Fruit fly (Drosophila melanogaster): ENCODE measurements around the gene Peritrophin-15b.

Peritrophin-15b gene

dm6 chr2L:8433512-8433911, 38.8 kb upstream of the Peritrophin-15b start, which contains the start of gene grk:
grk (minus strand) TSS chr2L:8433598.
- peak; percentile 78; the same call in 2 of the 3 replicates for TF ChIP-seq CG2199 (GFP tag; IDR thresholded peaks at IDR 0.05)
- peak; percentile 16 for TF ChIP-seq nom (GFP tag; optimal IDR thresholded peaks at IDR 0.05)
- peak; percentile 34; the same call in 1 of the 3 replicates for TF ChIP-seq CG34224 (GFP tag; IDR thresholded peaks at IDR 0.05; ENCODE audit: partially characterized antibody)
- 0 out of 3 replicates have a peak, but pooled peaks have one; percentile 45 for TF ChIP-seq Opbp (GFP tag; IDR thresholded peaks at IDR 0.05; ENCODE audit: partially characterized antibody)
- TF ChIP-seq CG3163 (GFP tag; optimal IDR thresholded peaks at IDR 0.05), result peak; percentile 75
- 0 out of 2 replicates have a peak, but pooled peaks have one; percentile 28 for TF ChIP-seq NFAT (GFP tag; IDR thresholded peaks at IDR 0.05)
- no peak for TF ChIP-seq Fer2 (tag; optimal IDR thresholded peaks at IDR 0.05)
- TF ChIP-seq Trl (optimal IDR thresholded peaks at IDR 0.05), result peak; percentile 55 to 60
- TF ChIP-seq Trl (GFP tag; optimal IDR thresholded peaks at IDR 0.05), result no peak
- TF ChIP-seq HLHmδ (GFP tag; optimal IDR thresholded peaks at IDR 0.05), result no peak

dm6 chr2L:8432130-8432529, 37.4 kb upstream of the Peritrophin-15b start:
- no peak for TF ChIP-seq Xrp1 (GFP tag; IDR thresholded peaks at IDR 0.05)
- no peak for TF ChIP-seq CG2202 (tag; optimal IDR thresholded peaks at IDR 0.05)
- TF ChIP-seq sisA (GFP tag; IDR thresholded peaks at IDR 0.05), result 0 out of 2 replicates have a peak, but pooled peaks have one; percentile 19
- TF ChIP-seq sob (GFP tag; IDR thresholded peaks at IDR 0.05), result 0 out of 2 replicates have a peak, but pooled peaks have one; percentile 12
- TF ChIP-seq trh (GFP tag; optimal IDR thresholded peaks at IDR 0.05), result no peak
- no peak for TF ChIP-seq CG10267 (tag; optimal IDR thresholded peaks at IDR 0.05)
- TF ChIP-seq CG3163 (GFP tag; optimal IDR thresholded peaks at IDR 0.05), result no peak
- no peak for TF ChIP-seq CG17802 (tag; optimal IDR thresholded peaks at IDR 0.05)
- 0 out of 2 replicates have a peak, but pooled peaks have one; percentile 15 for TF ChIP-seq ara (GFP tag; IDR thresholded peaks at IDR 0.05)
- TF ChIP-seq CG15269 (tag; optimal IDR thresholded peaks at IDR 0.05), result no peak
- TF ChIP-seq Neu2 (GFP tag; optimal IDR thresholded peaks at IDR 0.05; ENCODE audit: borderline replicate concordance), result no peak
- no peak for TF ChIP-seq MTF-1 (GFP tag; optimal IDR thresholded peaks at IDR 0.05; ENCODE audit: borderline replicate concordance)
- peak; percentile 91 for TF ChIP-seq Ets65A (GFP tag)
- TF ChIP-seq CG8281 (tag; optimal IDR thresholded peaks at IDR 0.05), result no peak
- TF ChIP-seq unc-4 (GFP tag; IDR thresholded peaks at IDR 0.05; ENCODE audit: partially characterized antibody), result no peak
- no peak for TF ChIP-seq ATbp (GFP tag; optimal IDR thresholded peaks at IDR 0.05)
- TF ChIP-seq usp (GFP tag; optimal IDR thresholded peaks at IDR 0.05), result no peak
- TF ChIP-seq tin (GFP tag; optimal IDR thresholded peaks at IDR 0.05), result no peak
- no peak for TF ChIP-seq run (tag; optimal IDR thresholded peaks at IDR 0.05)
- no peak for TF ChIP-seq Dip2 (GFP tag; IDR thresholded peaks at IDR 0.05)
- TF ChIP-seq gsb (GFP tag; IDR thresholded peaks at IDR 0.05), result no peak
- TF ChIP-seq CG6175 (GFP tag; IDR thresholded peaks at IDR 0.05), result no peak
- TF ChIP-seq CG10321 (GFP tag; IDR thresholded peaks at IDR 0.05), result no peak
- no peak for TF ChIP-seq Dref (GFP tag; IDR thresholded peaks at IDR 0.05)
- 0 out of 3 replicates have a peak, but pooled peaks have one; percentile 11 for TF ChIP-seq so (GFP tag; IDR thresholded peaks at IDR 0.05)
- no peak for TF ChIP-seq CG18764 (GFP tag; optimal IDR thresholded peaks at IDR 0.05)
- TF ChIP-seq Opbp (GFP tag; IDR thresholded peaks at IDR 0.05; ENCODE audit: partially characterized antibody), result no peak
- no peak for TF ChIP-seq inv (GFP tag; IDR thresholded peaks at IDR 0.05; ENCODE audit: partially characterized antibody)
- TF ChIP-seq CG3726 (GFP tag; IDR thresholded peaks at IDR 0.05), result 0 out of 3 replicates have a peak, but pooled peaks have one; percentile 25
- no peak for TF ChIP-seq rib (GFP tag; IDR thresholded peaks at IDR 0.05)
- TF ChIP-seq knrl (GFP tag; IDR thresholded peaks at IDR 0.05; ENCODE audit: partially characterized antibody), result no peak
- TF ChIP-seq gfzf (GFP tag; optimal IDR thresholded peaks at IDR 0.05), result no peak
- no peak for TF ChIP-seq nmo (GFP tag; optimal IDR thresholded peaks at IDR 0.05)
- no peak for TF ChIP-seq Myb (GFP tag; optimal IDR thresholded peaks at IDR 0.05)
- no peak for TF ChIP-seq tll (GFP tag; optimal IDR thresholded peaks at IDR 0.05)
- no peak for TF ChIP-seq lbe (GFP tag; optimal IDR thresholded peaks at IDR 0.05)
- TF ChIP-seq CG8765 (GFP tag; IDR thresholded peaks at IDR 0.05), result no peak
- TF ChIP-seq kni (GFP tag; optimal IDR thresholded peaks at IDR 0.05), result no peak
- no peak for TF ChIP-seq chif (GFP tag; optimal IDR thresholded peaks at IDR 0.05)
- TF ChIP-seq CG14710 (tag; optimal IDR thresholded peaks at IDR 0.05), result no peak
- peak; percentile 16 for TF ChIP-seq ewg (GFP tag; optimal IDR thresholded peaks at IDR 0.05)
